Fruit fly (Drosophila melanogaster): ENCODE data around the gene CG6770.

CG6770 gene

DNA sequence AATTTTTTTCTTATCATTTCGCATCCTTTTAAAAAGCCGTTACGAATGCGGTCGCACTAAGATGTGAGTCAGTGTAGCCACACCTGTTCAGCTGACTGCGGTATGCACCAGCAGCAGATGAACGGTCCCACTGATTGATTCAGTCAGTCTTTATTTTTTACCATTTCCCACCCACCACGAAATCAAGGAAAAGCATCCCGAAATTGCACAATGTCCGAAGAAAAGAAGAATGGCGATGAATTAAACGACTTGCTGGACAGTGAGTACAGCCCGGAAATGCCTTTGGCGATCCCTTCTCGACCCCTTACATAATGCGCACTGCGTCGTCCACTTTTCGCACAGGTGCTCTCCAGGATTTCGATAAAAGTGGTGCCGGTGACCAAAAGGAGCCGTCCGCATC, 47.7 kb upstream of the CG6770 start (continued):
- no peak for TF ChIP-seq nau (GFP tag; optimal IDR thresholded peaks at IDR 0.05)
- TF ChIP-seq CG17361 (GFP tag; IDR thresholded peaks at IDR 0.05) = no peak
- no peak for TF ChIP-seq CG14860 (GFP tag; IDR thresholded peaks at IDR 0.05; ENCODE audit: partially characterized antibody)
- no peak for TF ChIP-seq CG12769 (tag; optimal IDR thresholded peaks at IDR 0.05)
- TF ChIP-seq CG6791 (GFP tag; IDR thresholded peaks at IDR 0.05; ENCODE audit: partially characterized antibody) = no peak
- no peak for TF ChIP-seq fu2 (GFP tag; optimal IDR thresholded peaks at IDR 0.05)
- no peak for TF ChIP-seq kni (GFP tag; optimal IDR thresholded peaks at IDR 0.05)
- no peak for TF ChIP-seq pita (GFP tag; optimal IDR thresholded peaks at IDR 0.05)
- TF ChIP-seq tx (GFP tag; optimal IDR thresholded peaks at IDR 0.05) = no peak
- no peak for TF ChIP-seq CG3838 (GFP tag; optimal IDR thresholded peaks at IDR 0.05)
- TF ChIP-seq nmo (GFP tag; optimal IDR thresholded peaks at IDR 0.05) = peak; percentile 32
- no peak; the same call in 2 of the 3 replicates for TF ChIP-seq row (GFP tag; IDR thresholded peaks at IDR 0.05)
- TF ChIP-seq Doc2 (GFP tag; IDR thresholded peaks at IDR 0.05) = no peak
- no peak for TF ChIP-seq Antp (GFP tag; optimal IDR thresholded peaks at IDR 0.05)
- TF ChIP-seq ewg (GFP tag; optimal IDR thresholded peaks at IDR 0.05) = no peak
- no peak for TF ChIP-seq abd-A (tag; optimal IDR thresholded peaks at IDR 0.05)
- no peak for TF ChIP-seq ap (GFP tag; IDR thresholded peaks at IDR 0.05)
- TF ChIP-seq E2f1 (GFP tag; IDR thresholded peaks at IDR 0.05) = no peak
- no peak for TF ChIP-seq Optix (GFP tag; IDR thresholded peaks at IDR 0.05)
- TF ChIP-seq oc (tag; optimal IDR thresholded peaks at IDR 0.05) = no peak
- TF ChIP-seq TFAM (GFP tag; optimal IDR thresholded peaks at IDR 0.05) = no peak
- TF ChIP-seq eve (GFP tag; optimal IDR thresholded peaks at IDR 0.05) = no peak
- no peak for TF ChIP-seq Bteb2 (GFP tag; optimal IDR thresholded peaks at IDR 0.05)
- no peak for TF ChIP-seq caup (GFP tag; optimal IDR thresholded peaks at IDR 0.05; ENCODE audit: severe bottlenecking)
- no peak for TF ChIP-seq sens-2 (GFP tag; IDR thresholded peaks at IDR 0.05)
- no peak for TF ChIP-seq CG13894 (tag; optimal IDR thresholded peaks at IDR 0.05)
- no peak for TF ChIP-seq CG3163 (GFP tag; optimal IDR thresholded peaks at IDR 0.05)
- TF ChIP-seq CG17612 (GFP tag; IDR thresholded peaks at IDR 0.05) = no peak
- TF ChIP-seq CG17802 (tag; optimal IDR thresholded peaks at IDR 0.05) = no peak
- TF ChIP-seq pb (GFP tag; optimal IDR thresholded peaks at IDR 0.05) = no peak
- TF ChIP-seq HmgD (GFP tag; optimal IDR thresholded peaks at IDR 0.05) = no peak
- TF ChIP-seq CG11696 (GFP tag; IDR thresholded peaks at IDR 0.05) = no peak
- no peak for TF ChIP-seq eyg (GFP tag; optimal IDR thresholded peaks at IDR 0.05)
- no peak for TF ChIP-seq CG3281 (GFP tag; optimal IDR thresholded peaks at IDR 0.05)
- no peak for TF ChIP-seq dmrt11E (tag; optimal IDR thresholded peaks at IDR 0.05)
- TF ChIP-seq hb (GFP tag; IDR thresholded peaks at IDR 0.05; ENCODE audit: partially characterized antibody) = no peak
- no peak for TF ChIP-seq CG4854 (GFP tag; optimal IDR thresholded peaks at IDR 0.05)
- TF ChIP-seq Nf-YA (GFP tag; IDR thresholded peaks at IDR 0.05) = no peak
- peak; percentile 50; the same call in 1 of the 3 replicates for TF ChIP-seq CG34422 (GFP tag; IDR thresholded peaks at IDR 0.05)
- no peak for TF ChIP-seq gem (tag; optimal IDR thresholded peaks at IDR 0.05)
- peak; percentile 47; the same call in 1 of the 2 replicates for TF ChIP-seq tna (GFP tag; IDR thresholded peaks at IDR 0.05; ENCODE audit: partially characterized antibody)
- no peak for TF ChIP-seq cas (GFP tag; IDR thresholded peaks at IDR 0.05)
- peak; percentile 85 for TF ChIP-seq CG15514 (GFP tag; optimal IDR thresholded peaks at IDR 0.05)
- no peak for TF ChIP-seq inv (GFP tag; IDR thresholded peaks at IDR 0.05; ENCODE audit: partially characterized antibody)
- TF ChIP-seq Fer1 (GFP tag; optimal IDR thresholded peaks at IDR 0.05) = no peak
- no peak for TF ChIP-seq unpg (GFP tag; optimal IDR thresholded peaks at IDR 0.05)
- no peak for TF ChIP-seq CG6683 (GFP tag; optimal IDR thresholded peaks at IDR 0.05)
- TF ChIP-seq ken (GFP tag; IDR thresholded peaks at IDR 0.05) = no peak
- no peak for TF ChIP-seq Hey (tag; optimal IDR thresholded peaks at IDR 0.05)
- no peak for TF ChIP-seq seq (GFP tag; IDR thresholded peaks at IDR 0.05)
- TF ChIP-seq crol (GFP tag; IDR thresholded peaks at IDR 0.05) = no peak
